Worm (Caenorhabditis elegans) whole organism, L4 larva: ENCODE data around the gene C31C9.6.
A peak's percentile ranks its signal among the peaks of the same experiment; 100 is the strongest.

ENCODE experiments used
- Y105C5A.15 ChIP-seq: fragments of 200-800 bp; sonication (Bioruptor generic); IDR thresholded peaks from 2 replicates; pipeline ENCODE4 v1.3.6; 2022; ENCODE audit warnings: missing genetic modification characterization, missing compliant biosample characterization
- aha-1 ChIP-seq: fragments of 150-350 bp; peaks from one replicate; lab custom pipeline; 2014; ENCODE audit warnings: missing biosample characterization, missing genetic modification characterization
- jun-1 ChIP-seq: fragments of 150-350 bp; optimal IDR thresholded peaks from 2 replicates; lab custom pipeline; 2014; ENCODE audit warnings: missing biosample characterization, missing genetic modification reagents, missing genetic modification characterization
- madf-9 ChIP-seq: fragments of 200-800 bp; sonication (Bioruptor generic); conservative IDR thresholded peaks from 2 replicates; pipeline ENCODE4 v1.3.6; 2022; ENCODE audit warnings: missing genetic modification reagents, missing genetic modification characterization, missing compliant biosample characterization
- mdl-1 ChIP-seq, 2 experiments: fragments of 150-350 bp in 1 of 2; sonication (generic microtip) in 1 of 2; optimal IDR thresholded peaks; 2 replicates each; lab custom pipeline; 2014 to 2017; ENCODE audit warnings: missing biosample characterization in 2 of 2, missing genetic modification characterization in 2 of 2
- mes-2 ChIP-seq: sonication (generic microtip); optimal IDR thresholded peaks from 2 replicates; lab custom pipeline; 2016; ENCODE audit warnings: missing genotype, mild to moderate bottlenecking, missing genetic modification characterization, missing compliant biosample characterization; ENCODE audit not compliant: poor library complexity, severe bottlenecking
- nhr-11 ChIP-seq: fragments of 150-350 bp; optimal IDR thresholded peaks from 2 replicates; lab custom pipeline; 2014; ENCODE audit warnings: missing biosample characterization, missing genetic modification characterization
- nhr-28 ChIP-seq: fragments of 150-350 bp; optimal IDR thresholded peaks from 2 replicates; lab custom pipeline; 2014; ENCODE audit warnings: missing biosample characterization, missing genetic modification characterization
- php-3 ChIP-seq: fragments of 200-800 bp; sonication (Bioruptor generic); IDR thresholded peaks from 2 replicates; pipeline ENCODE4 v1.3.6; 2022; ENCODE audit warnings: missing genetic modification reagents, missing genetic modification characterization, missing compliant biosample characterization
- pqm-1 ChIP-seq: sonication (generic microtip); optimal IDR thresholded peaks from 2 replicates; lab custom pipeline; 2017; ENCODE audit warnings: missing biosample characterization, missing genetic modification characterization
- snpc-4 ChIP-seq: fragments of 150-350 bp; optimal IDR thresholded peaks from 2 replicates; lab custom pipeline; 2014; ENCODE audit warnings: missing biosample characterization, missing genetic modification characterization
- unc-62 ChIP-seq, 3 experiments: fragments of 150-350 bp in 1 of 3; sonication (generic microtip); optimal IDR thresholded peaks in 2 of 3; peaks in 1 of 3; 1 replicate in 1 of 3; 2 replicates in 2 of 3; lab custom pipeline; 2014 to 2017; ENCODE audit warnings: missing biosample characterization in 3 of 3, missing genetic modification characterization in 3 of 3, missing genetic modification reagents in 3 of 3, missing genotype in 1 of 3
- zag-1 ChIP-seq: fragments of 150-350 bp; optimal IDR thresholded peaks from 2 replicates; lab custom pipeline; 2014; ENCODE audit warnings: missing biosample characterization, missing genetic modification characterization

ce11 chrII:13670707-13671295, 8.9 kb upstream of the C31C9.6 start:
- TF ChIP-seq aha-1 (tag; lab: Kevin White, UChicago), result no peak
- no peak for TF ChIP-seq nhr-11 (tag; lab: Kevin White, UChicago)
- TF ChIP-seq unc-62 (GFP tag; optimal IDR thresholded peaks at IDR 0.05 in 1 of 2; lab: Kevin White, UChicago), result no peak
- no peak for TF ChIP-seq unc-62 (tag; optimal IDR thresholded peaks at IDR 0.05; lab: Kevin White, UChicago)
- no peak for TF ChIP-seq mdl-1 (tag; optimal IDR thresholded peaks at IDR 0.05; lab: Kevin White, UChicago)
- TF ChIP-seq zag-1 (tag; lab: Kevin White, UChicago), result no peak
- no peak for TF ChIP-seq mes-2 (tag; lab: Kevin White, UChicago)
- peak; percentile 75 for TF ChIP-seq nhr-28 (tag; lab: Kevin White, UChicago)
- no peak for TF ChIP-seq php-3 (GFP tag; lab: Robert Waterston, UW)
- TF ChIP-seq snpc-4 (tag; lab: Kevin White, UChicago), result no peak
- no peak for TF ChIP-seq madf-9 (GFP tag; lab: Robert Waterston, UW)
- no peak for TF ChIP-seq Y105C5A.15 (GFP tag; lab: Robert Waterston, UW)
- peak; percentile 84 for TF ChIP-seq pqm-1
- TF ChIP-seq jun-1 (tag; lab: Kevin White, UChicago), result no peak
